Worm (Caenorhabditis elegans): Measurements from ENCODE around the gene rps-9.
"Not testable (repeated sequence)": the region's sequence is repeated elsewhere in the genome, so short reads cannot be mapped to it uniquely, and the experiment has no call there.

Gene rps-9

DNA sequence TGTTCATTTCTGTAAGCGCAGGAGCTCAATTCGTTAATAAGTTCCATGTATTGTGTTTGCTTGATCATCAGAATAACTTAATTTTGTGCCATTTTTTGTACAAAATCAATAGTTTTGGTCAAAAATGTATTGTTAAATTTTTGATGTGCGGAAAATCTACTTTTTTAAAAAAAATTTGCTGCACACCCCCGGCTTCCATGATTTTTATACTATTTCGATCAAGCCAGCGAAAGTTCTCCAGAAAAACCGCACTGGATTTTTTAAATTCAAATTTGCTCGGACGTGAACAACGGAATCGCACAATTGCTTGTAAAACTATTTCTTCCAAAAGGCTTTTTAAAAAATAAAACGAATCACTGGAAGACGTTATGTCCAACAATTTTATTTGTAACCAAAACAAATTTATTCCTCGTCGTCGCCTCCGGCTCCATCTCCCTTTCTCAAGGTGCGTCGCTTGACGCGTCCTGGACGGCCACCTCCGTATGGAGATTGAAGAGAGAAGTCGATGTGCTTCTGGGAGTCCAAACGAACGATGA is 1.0 kb downstream of the rps-9 start:
- TF ChIP-seq hlh-6 (tag; optimal IDR thresholded peaks at IDR 0.05): no peak
- no peak for TF ChIP-seq T23F11.4 (GFP tag; optimal IDR thresholded peaks at IDR 0.05)
- TF ChIP-seq eyg-1 (tag; optimal IDR thresholded peaks at IDR 0.05): no peak
- no peak for TF ChIP-seq pros-1 (tag; optimal IDR thresholded peaks at IDR 0.05)
- no peak for TF ChIP-seq C38D4.7 (GFP tag; optimal IDR thresholded peaks at IDR 0.05)
- TF ChIP-seq madf-2 (tag; optimal IDR thresholded peaks at IDR 0.05): no peak
- TF ChIP-seq tbx-7 (tag; optimal IDR thresholded peaks at IDR 0.05): no peak
- TF ChIP-seq hlh-8 (tag; optimal IDR thresholded peaks at IDR 0.05): no peak
- TF ChIP-seq ref-2 (tag; optimal IDR thresholded peaks at IDR 0.05): no peak
- no peak for TF ChIP-seq zip-5 (tag; optimal IDR thresholded peaks at IDR 0.05)
- no peak for TF ChIP-seq sox-4 (tag; optimal IDR thresholded peaks at IDR 0.05)
- no peak for TF ChIP-seq fkh-6 (tag; optimal IDR thresholded peaks at IDR 0.05)
- no peak for TF ChIP-seq mec-3 (tag; optimal IDR thresholded peaks at IDR 0.05; ENCODE audit: borderline replicate concordance)
- no peak for TF ChIP-seq unc-3 (GFP tag; conservative IDR thresholded peaks at IDR 0.05)
- TF ChIP-seq unc-3 (tag; optimal IDR thresholded peaks at IDR 0.05): no peak
- TF ChIP-seq che-1 (tag; optimal IDR thresholded peaks at IDR 0.05): no peak
- TF ChIP-seq sdc-2 (tag; optimal IDR thresholded peaks at IDR 0.05): no peak
- TF ChIP-seq ceh-6 (GFP tag; optimal IDR thresholded peaks at IDR 0.05): no peak
- no peak for TF ChIP-seq ahr-1 (tag; optimal IDR thresholded peaks at IDR 0.05)

DNA sequence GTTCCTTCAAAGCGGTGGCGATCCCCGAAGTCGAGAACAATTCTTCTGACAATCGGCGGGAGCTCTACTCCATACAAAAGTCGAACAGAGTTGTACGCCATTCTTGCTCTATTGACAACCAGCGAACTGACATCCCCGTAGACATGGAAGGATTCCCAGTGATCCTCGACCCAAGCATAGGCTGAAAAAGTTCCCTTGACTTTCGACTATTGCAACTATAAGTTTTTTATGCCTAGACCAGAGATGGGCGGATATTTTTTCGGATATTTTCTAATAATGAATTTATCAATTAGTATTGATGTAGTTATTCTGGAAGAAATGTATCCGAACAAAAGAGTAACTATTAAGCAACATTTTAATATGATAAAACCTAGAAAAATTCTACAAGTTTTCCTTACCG is 4.4 kb downstream of the rps-9 start, which contains the start of gene W10C6.2:
W10C6.2 (minus strand) TSS at position 101 of the 400 bp plus-strand sequence.
- not testable (repeated sequence) for TF ChIP-seq ceh-6 (GFP tag; optimal IDR thresholded peaks at IDR 0.05); unc-3 (GFP tag; conservative IDR thresholded peaks at IDR 0.05); unc-3 (tag; optimal IDR thresholded peaks at IDR 0.05); lin-11 (tag; optimal IDR thresholded peaks at IDR 0.05)

DNA sequence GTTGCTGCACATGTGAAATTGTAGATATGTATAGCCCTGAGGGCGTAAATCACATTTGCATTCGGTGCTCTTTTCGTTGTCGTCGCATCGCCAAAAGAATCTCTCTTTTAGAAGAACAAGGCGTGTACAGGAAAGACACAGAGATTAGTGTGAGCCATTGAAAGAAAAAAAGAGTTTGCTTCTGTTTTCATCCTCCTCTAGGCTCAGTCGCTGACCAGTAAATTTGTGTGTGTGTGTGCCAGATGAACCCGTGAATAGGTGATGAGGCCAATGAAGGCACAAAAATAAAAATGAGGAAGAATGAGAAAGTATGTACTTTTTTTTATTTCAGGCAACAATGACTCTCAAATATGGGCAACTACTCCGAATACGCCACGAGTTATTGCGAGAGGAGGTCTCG is 13.7 kb downstream of the rps-9 start, which contains the start of gene mat-2:
mat-2 (plus strand) TSS at position 301 of the 400 bp plus-strand sequence.
- TF ChIP-seq unc-86 (tag; optimal IDR thresholded peaks at IDR 0.05) (no peak), pag-3 (tag; optimal IDR thresholded peaks at IDR 0.05; ENCODE audit: borderline replicate concordance) (no peak), C08G9.2 (tag; optimal IDR thresholded peaks at IDR 0.05) (no peak), ama-1 (optimal IDR thresholded peaks at IDR 0.05) (no peak), K02D7.2 (tag; optimal IDR thresholded peaks at IDR 0.05) (no peak), hlh-15 (tag; optimal IDR thresholded peaks at IDR 0.05) (no peak), che-1 (tag; optimal IDR thresholded peaks at IDR 0.05) (no peak), zip-5 (tag; optimal IDR thresholded peaks at IDR 0.05) (no peak), ceh-18 (tag; optimal IDR thresholded peaks at IDR 0.05) (no peak), ceh-24 (tag; optimal IDR thresholded peaks at IDR 0.05) (no peak), unc-42 (tag; optimal IDR thresholded peaks at IDR 0.05) (no peak), ceh-14 (tag; optimal IDR thresholded peaks at IDR 0.05) (no peak), ceh-22 (tag; optimal IDR thresholded peaks at IDR 0.05) (no peak), nhr-232 (tag; optimal IDR thresholded peaks at IDR 0.05) (no peak), ceh-9 (tag; optimal IDR thresholded peaks at IDR 0.05) (no peak), ets-4 (tag; optimal IDR thresholded peaks at IDR 0.05) (no peak), eyg-1 (tag; optimal IDR thresholded peaks at IDR 0.05) (no peak), ceh-31 (tag; optimal IDR thresholded peaks at IDR 0.05) (no peak), ttx-3 (tag; optimal IDR thresholded peaks at IDR 0.05) (no peak), nfya-1 (tag; optimal IDR thresholded peaks at IDR 0.05) (no peak)

DNA sequence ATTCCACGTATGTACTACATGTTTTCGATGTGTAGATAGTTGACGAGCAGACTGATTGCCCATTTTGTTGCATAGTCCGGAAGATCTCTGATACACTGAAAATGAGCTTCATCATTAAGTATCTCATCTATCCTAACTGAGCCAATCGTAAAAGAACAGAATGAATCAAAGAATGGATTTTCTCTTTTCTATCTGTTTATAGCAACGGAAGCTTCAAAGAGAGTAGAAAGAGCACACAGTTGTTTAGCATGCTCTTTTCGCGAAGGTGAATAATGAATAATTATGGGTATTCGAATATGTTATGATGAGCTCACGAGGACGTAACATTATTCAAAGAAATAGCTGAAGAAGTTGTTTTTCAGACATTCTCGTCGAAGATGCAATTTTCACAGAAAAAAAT is 15.1 kb downstream of the rps-9 start, which contains the start of gene glb-4:
glb-4 (minus strand) TSS at position 101 of the 400 bp plus-strand sequence.
- TF ChIP-seq ama-1 (optimal IDR thresholded peaks at IDR 0.05) (no peak), ceh-9 (tag; optimal IDR thresholded peaks at IDR 0.05) (no peak), ceh-19 (GFP tag; optimal IDR thresholded peaks at IDR 0.05) (no peak), lim-6 (tag; optimal IDR thresholded peaks at IDR 0.05) (no peak), C38D4.7 (GFP tag; optimal IDR thresholded peaks at IDR 0.05) (no peak), ceh-2 (tag; optimal IDR thresholded peaks at IDR 0.05) (no peak), hlh-13 (GFP tag; optimal IDR thresholded peaks at IDR 0.05) (no peak), ceh-6 (GFP tag; optimal IDR thresholded peaks at IDR 0.05) (no peak), hlh-15 (tag; optimal IDR thresholded peaks at IDR 0.05) (no peak), Y22D7AL.16 (tag; optimal IDR thresholded peaks at IDR 0.05) (no peak), ref-2 (tag; optimal IDR thresholded peaks at IDR 0.05) (no peak), mec-3 (tag; optimal IDR thresholded peaks at IDR 0.05; ENCODE audit: borderline replicate concordance) (no peak), T23F11.4 (GFP tag; optimal IDR thresholded peaks at IDR 0.05) (no peak), pag-3 (tag; optimal IDR thresholded peaks at IDR 0.05; ENCODE audit: borderline replicate concordance) (no peak)
